Worm (Caenorhabditis elegans): Measurements from ENCODE around the gene C31B8.9.

DNA sequence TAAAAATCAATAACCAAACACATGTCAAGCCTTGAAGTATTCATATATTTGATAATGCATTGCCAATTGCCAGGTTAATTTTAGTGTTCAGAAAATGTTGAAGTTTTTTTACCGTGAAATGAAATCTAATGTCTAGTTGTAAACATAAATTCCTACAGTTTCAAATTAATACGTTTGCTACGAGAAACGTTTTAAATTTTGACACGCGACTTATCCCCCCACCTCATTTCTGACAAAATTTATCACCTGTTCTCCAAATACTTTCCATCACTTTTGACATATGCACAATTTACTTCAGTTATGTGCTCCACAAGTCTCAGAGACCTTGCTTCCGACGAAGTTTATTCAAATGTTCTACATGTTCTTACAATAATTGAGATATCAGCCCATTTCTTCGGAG, 1.1 kb upstream of the C31B8.9 start, which contains the start of gene srh-146:
- TF ChIP-seq ama-1 (optimal IDR thresholded peaks at IDR 0.05), result no peak
- no peak for TF ChIP-seq unc-39 (tag; optimal IDR thresholded peaks at IDR 0.05)
- TF ChIP-seq skn-1 (tag; optimal IDR thresholded peaks at IDR 0.05), result no peak
- TF ChIP-seq dpl-1 (GFP tag; optimal IDR thresholded peaks at IDR 0.05), result no peak
- TF ChIP-seq aly-2 (tag; optimal IDR thresholded peaks at IDR 0.05), result no peak
- TF ChIP-seq D1046.2 (GFP tag; IDR thresholded peaks at IDR 0.05), result no peak

Data from whole organism, L4 larva.